Worm (Caenorhabditis elegans): ENCODE data around the gene unc-52.

DNA sequence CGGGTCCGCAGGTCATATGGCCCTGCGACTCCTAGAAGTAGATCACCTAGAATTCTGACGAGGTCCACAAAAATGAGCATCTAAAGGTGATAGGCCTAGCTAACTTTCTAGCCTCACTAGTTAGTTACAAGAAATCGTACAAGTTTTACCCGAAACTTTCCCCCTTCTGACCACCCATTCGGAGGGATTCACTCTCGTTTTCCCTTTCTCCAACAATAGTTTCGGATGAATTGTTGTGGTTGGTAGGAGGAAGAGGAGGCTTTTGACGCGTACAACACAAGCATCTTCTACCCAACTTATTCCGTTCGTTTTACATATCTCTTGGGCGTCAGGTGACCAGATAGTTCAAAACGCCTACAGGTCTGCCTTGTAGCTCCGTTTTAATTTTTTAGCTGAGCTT is 17.3 kb upstream of the unc-52 start:
- no peak for TF ChIP-seq ref-2 (tag; optimal IDR thresholded peaks at IDR 0.05)
- TF ChIP-seq elt-2 (tag; optimal IDR thresholded peaks at IDR 0.05): no peak
- TF ChIP-seq nhr-11 (tag; optimal IDR thresholded peaks at IDR 0.05): no peak
- no peak for TF ChIP-seq ceh-9 (tag; optimal IDR thresholded peaks at IDR 0.05)
- TF ChIP-seq sox-4 (tag; optimal IDR thresholded peaks at IDR 0.05): no peak
- TF ChIP-seq pros-1 (tag; optimal IDR thresholded peaks at IDR 0.05): no peak
- no peak for TF ChIP-seq nhr-232 (tag; optimal IDR thresholded peaks at IDR 0.05)
- TF ChIP-seq ama-1 (optimal IDR thresholded peaks at IDR 0.05): no peak
- TF ChIP-seq F13H6.1 (tag; optimal IDR thresholded peaks at IDR 0.05): no peak
- no peak for TF ChIP-seq pag-3 (tag; optimal IDR thresholded peaks at IDR 0.05; ENCODE audit: borderline replicate concordance)
- TF ChIP-seq syd-9 (tag; optimal IDR thresholded peaks at IDR 0.05): no peak
- no peak for TF ChIP-seq mec-3 (tag; optimal IDR thresholded peaks at IDR 0.05; ENCODE audit: borderline replicate concordance)
- TF ChIP-seq nfya-1 (tag; optimal IDR thresholded peaks at IDR 0.05): no peak
- no peak for TF ChIP-seq ceh-30 (tag; optimal IDR thresholded peaks at IDR 0.05)
